Worm (Caenorhabditis elegans): ENCODE results near the gene F49C5.11.

Gene F49C5.11

DNA sequence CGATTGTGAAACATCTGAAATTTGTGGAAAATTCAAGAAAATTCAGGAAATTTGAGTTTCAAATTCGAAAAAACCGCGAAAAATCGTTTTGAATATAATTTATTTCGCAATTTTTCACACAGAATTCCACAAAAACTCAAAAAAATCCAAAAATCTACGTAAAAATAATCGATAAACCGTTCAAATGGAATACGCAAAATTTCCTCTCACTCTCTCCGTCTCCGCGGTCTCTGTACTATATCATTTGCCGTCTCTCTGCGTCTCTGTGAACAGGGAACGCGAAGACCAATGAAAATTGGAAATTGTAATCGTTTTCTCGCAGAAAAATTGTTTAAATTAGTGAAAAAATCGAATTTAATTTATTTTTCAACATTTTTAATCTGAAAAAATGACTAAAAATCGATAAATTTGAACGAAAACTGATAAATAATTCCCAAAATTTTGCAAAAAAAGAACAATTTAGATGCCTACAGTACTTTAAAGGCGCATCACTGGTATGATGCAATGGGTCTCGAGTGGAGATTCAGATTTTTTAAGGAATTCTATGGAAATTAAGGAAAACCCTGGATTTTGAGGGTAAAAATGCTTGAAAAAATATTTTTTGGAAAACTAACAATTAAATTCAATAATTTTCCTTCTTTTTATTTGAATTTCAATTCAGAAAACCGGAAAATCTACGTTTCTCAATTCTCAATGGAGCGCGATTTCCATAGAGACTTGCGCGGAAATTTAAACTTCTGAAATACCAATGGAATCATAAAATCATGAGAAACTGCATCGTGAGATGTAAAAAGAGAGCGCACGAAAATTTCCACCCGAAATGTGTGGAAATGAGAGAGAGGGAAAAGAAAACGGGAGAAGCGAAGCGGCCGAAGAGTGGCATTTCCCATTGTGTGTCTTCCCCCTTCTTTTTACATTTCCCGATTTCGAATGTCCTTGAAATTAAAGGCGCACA, 48.3 kb downstream of the F49C5.11 start, which contains the start of the genes ceh-100 and lips-15:
TSS of gene ceh-100 (minus strand) at position 14 of the 955 bp plus-strand sequence.
TSS of gene lips-15 (plus strand) at position 720 of the 955 bp plus-strand sequence.
- TF ChIP-seq T22C8.4 (GFP tag; IDR thresholded peaks at IDR 0.05): peak; percentile 44; the same call in 1 of the 2 replicates
- TF ChIP-seq ztf-29 (GFP tag; IDR thresholded peaks at IDR 0.05): no peak

DNA sequence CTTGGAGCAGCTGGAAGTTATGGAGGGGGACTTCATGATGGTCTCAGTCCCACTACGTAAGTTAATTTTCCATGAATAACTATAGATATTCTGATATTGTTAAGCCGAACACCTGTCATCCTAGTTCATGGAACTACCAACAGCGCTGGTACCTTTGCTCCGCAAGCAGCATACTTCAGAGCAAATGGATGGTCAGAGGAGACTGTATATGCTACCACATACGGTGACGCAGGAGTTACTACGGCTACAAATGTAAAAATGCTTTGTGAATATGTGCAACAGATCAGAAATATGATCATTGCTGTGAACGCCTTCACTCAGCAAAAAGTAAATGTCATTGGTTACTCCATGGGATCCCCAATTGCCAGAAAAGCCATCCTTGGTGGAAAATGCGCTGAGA, 50.4 kb downstream of the F49C5.11 start:
- TF ChIP-seq ztf-29 (GFP tag; IDR thresholded peaks at IDR 0.05) (no peak), tab-1 (GFP tag; IDR thresholded peaks at IDR 0.05) (no peak), klf-2 (GFP tag; conservative IDR thresholded peaks at IDR 0.05) (no peak), T22C8.4 (GFP tag; IDR thresholded peaks at IDR 0.05) (no peak), flt-1 (GFP tag; IDR thresholded peaks at IDR 0.05) (no peak), ref-1 (GFP tag; conservative IDR thresholded peaks at IDR 0.05) (no peak), ztf-23 (GFP tag; IDR thresholded peaks at IDR 0.05) (no peak), cog-1 (tag; optimal IDR thresholded peaks at IDR 0.05) (no peak), med-1 (GFP tag; optimal IDR thresholded peaks at IDR 0.05; ENCODE audit: insufficient read depth) (no peak)
